Fruit fly (Drosophila melanogaster) whole organism, prepupa: ENCODE data around the gene CG17344.

Experiments
- CG8119 ChIP-seq: fragments of 200-800 bp; sonication (Bioruptor generic); IDR thresholded peaks from 3 replicates; pipeline ENCODE4 v1.3.6; 2022; ENCODE audit warnings: missing biosample characterization, missing genetic modification characterization
- Lpt ChIP-seq: fragments of 200-800 bp; sonication (Bioruptor generic); optimal IDR thresholded peaks from 3 replicates; lab custom pipeline; 2016; ENCODE audit warnings: missing biosample characterization, missing genetic modification characterization

- TF ChIP-seq Lpt (GFP tag; lab: Kevin White, UChicago) (peak; percentile 81), CG8119 (GFP tag; lab: Robert Waterston, UW) (peak; percentile 84)
Measured at dm6 chr2L:19136735-19137134, 34.9 kb downstream of the CG17344 start.
